Fruit fly (Drosophila melanogaster) whole organism, embryonic: ENCODE data around the gene CG11596.

Source experiments
- Atf3 ChIP-seq: fragments of 200-800 bp; sonication (Bioruptor generic); optimal IDR thresholded peaks from 3 replicates; lab custom pipeline; 2016; ENCODE audit warnings: missing biosample characterization, missing genetic modification characterization
- Bteb2 ChIP-seq: fragments of 200-800 bp; sonication (Bioruptor generic); optimal IDR thresholded peaks from 2 replicates; lab custom pipeline; 2016; ENCODE audit warnings: missing biosample characterization, missing genetic modification characterization
- CG10274 ChIP-seq: fragments of 200-800 bp; sonication (Bioruptor generic); optimal IDR thresholded peaks from 3 replicates; lab custom pipeline; 2017; ENCODE audit warnings: missing biosample characterization, mild to moderate bottlenecking, missing genetic modification characterization
- CG10462 ChIP-seq: fragments of 200-800 bp; sonication (Bioruptor generic); optimal IDR thresholded peaks from 2 replicates; lab custom pipeline; 2016; ENCODE audit warnings: missing biosample characterization, missing genetic modification characterization
- CG13775 ChIP-seq: fragments of 200-800 bp; sonication (Bioruptor generic); optimal IDR thresholded peaks from 3 replicates; lab custom pipeline; 2017; ENCODE audit warnings: missing biosample characterization, mild to moderate bottlenecking, missing genetic modification characterization
- CG15073 ChIP-seq: fragments of 200-800 bp; sonication (Bioruptor generic); optimal IDR thresholded peaks from 2 replicates; lab custom pipeline; 2016; ENCODE audit warnings: missing biosample characterization, missing genetic modification characterization
- CG15601 ChIP-seq: fragments of 200-800 bp; sonication (Bioruptor generic); optimal IDR thresholded peaks from 3 replicates; lab custom pipeline; 2019; ENCODE audit warnings: missing biosample characterization, mild to moderate bottlenecking, missing genetic modification characterization, moderate library complexity
- CG16779 ChIP-seq: fragments of 200-800 bp; sonication (Bioruptor generic); IDR thresholded peaks from 2 replicates; pipeline ENCODE4 v1.3.6; 2022; ENCODE audit warnings: missing biosample characterization, missing genetic modification characterization
- CG16863 ChIP-seq: fragments of 200-800 bp; sonication (Bioruptor generic); optimal IDR thresholded peaks from 3 replicates; lab custom pipeline; 2016; ENCODE audit warnings: missing biosample characterization, missing genetic modification characterization
- CG3281 ChIP-seq: fragments of 200-800 bp; sonication (Bioruptor generic); optimal IDR thresholded peaks from 3 replicates; lab custom pipeline; 2017; ENCODE audit warnings: missing biosample characterization, mild to moderate bottlenecking, missing genetic modification characterization
- CG3726 ChIP-seq: fragments of 200-800 bp; sonication (Bioruptor generic); IDR thresholded peaks from 3 replicates; pipeline ENCODE4, ENCODE4 v1.3.6; 2022; ENCODE audit warnings: missing biosample characterization, missing genetic modification characterization
- CG4854 ChIP-seq: fragments of 200-800 bp; sonication (Bioruptor generic); optimal IDR thresholded peaks from 2 replicates; lab custom pipeline; 2016; ENCODE audit warnings: missing biosample characterization, missing genetic modification characterization, inconsistent platforms
- CG6683 ChIP-seq: fragments of 200-800 bp; sonication (Bioruptor generic); optimal IDR thresholded peaks from 2 replicates; lab custom pipeline; 2017; ENCODE audit warnings: missing biosample characterization, mild to moderate bottlenecking, missing genetic modification characterization, missing genetic modification reagents
- CG6689 ChIP-seq: fragments of 200-800 bp; sonication (Bioruptor generic); IDR thresholded peaks from 2 replicates; pipeline ENCODE4 v1.3.6; 2022; ENCODE audit warnings: missing biosample characterization, missing genetic modification characterization
- CG6765 ChIP-seq: fragments of 200-800 bp; sonication (Bioruptor generic); optimal IDR thresholded peaks from 3 replicates; lab custom pipeline; 2017; ENCODE audit warnings: missing biosample characterization, mild to moderate bottlenecking, missing genetic modification characterization
- CG7556 ChIP-seq: fragments of 200-800 bp; sonication (Bioruptor generic); optimal IDR thresholded peaks from 2 replicates; lab custom pipeline; 2017; ENCODE audit warnings: missing biosample characterization, mild to moderate bottlenecking, missing genetic modification characterization
- CG9437 ChIP-seq: fragments of 200-800 bp; sonication (Bioruptor generic); optimal IDR thresholded peaks from 2 replicates; lab custom pipeline; 2018; ENCODE audit warnings: missing biosample characterization, mild to moderate bottlenecking, missing genetic modification characterization
- CG9932 ChIP-seq: fragments of 200-800 bp; sonication (Bioruptor generic); IDR thresholded peaks from 2 replicates; pipeline ENCODE4 v1.3.6; 2022; ENCODE audit warnings: missing biosample characterization, missing genetic modification characterization
- Dbx ChIP-seq: fragments of 200-800 bp; sonication (Bioruptor generic); IDR thresholded peaks from 3 replicates; pipeline ENCODE4 v1.3.6; 2022; ENCODE audit warnings: missing biosample characterization, missing genetic modification characterization
- Deaf1 ChIP-seq: fragments of 200-800 bp; optimal IDR thresholded peaks from 3 replicates; lab custom pipeline; 2019; ENCODE audit warnings: missing biosample characterization, mild to moderate bottlenecking, missing genetic modification characterization, moderate library complexity
- Hmr ChIP-seq: fragments of 200-800 bp; sonication (Bioruptor generic); optimal IDR thresholded peaks from 3 replicates; lab custom pipeline; 2017; ENCODE audit warnings: mild to moderate bottlenecking, missing biosample characterization, missing genetic modification reagents, missing genetic modification characterization
- Hr3 ChIP-seq: fragments of 200-800 bp; sonication (Bioruptor generic); optimal IDR thresholded peaks from 3 replicates; lab custom pipeline; 2016; ENCODE audit warnings: missing biosample characterization, missing genetic modification characterization
- Hr51 ChIP-seq, 2 experiments: fragments of 200-800 bp; sonication (Bioruptor generic); optimal IDR thresholded peaks; 2 replicates in 1 of 2; 3 replicates in 1 of 2; lab custom pipeline; 2016 to 2018; ENCODE audit warnings: missing biosample characterization in 2 of 2, missing genetic modification characterization in 2 of 2, mild to moderate bottlenecking in 1 of 2, moderate library complexity in 1 of 2
- Jarid2 ChIP-seq: fragments of 200-800 bp; sonication (Bioruptor generic); optimal IDR thresholded peaks from 3 replicates; lab custom pipeline; 2017; ENCODE audit warnings: mild to moderate bottlenecking, missing biosample characterization, missing genetic modification reagents, missing genetic modification characterization
- MESR4 ChIP-seq: fragments of 200-800 bp; sonication (Bioruptor generic); optimal IDR thresholded peaks from 2 replicates; lab custom pipeline; 2018; ENCODE audit warnings: missing biosample characterization, mild to moderate bottlenecking, missing genetic modification characterization, moderate library complexity
- Mrtf ChIP-seq: fragments of 200-800 bp; sonication (Bioruptor generic); IDR thresholded peaks from 3 replicates; pipeline ENCODE4 v1.3.6; 2022; ENCODE audit warnings: missing biosample characterization, missing genetic modification characterization
- NK7.1 ChIP-seq: fragments of 200-800 bp; sonication (Bioruptor generic); optimal IDR thresholded peaks from 3 replicates; lab custom pipeline; 2016; ENCODE audit warnings: missing biosample characterization, missing genetic modification characterization
- Nf-YB ChIP-seq: fragments of 200-800 bp; sonication (Bioruptor generic); optimal IDR thresholded peaks from 3 replicates; lab custom pipeline; 2019; ENCODE audit warnings: missing biosample characterization, mild to moderate bottlenecking, missing genetic modification characterization, moderate library complexity
- NfI ChIP-seq: fragments of 200-800 bp; sonication (Bioruptor generic); optimal IDR thresholded peaks from 3 replicates; lab custom pipeline; 2018; ENCODE audit warnings: missing biosample characterization, mild to moderate bottlenecking, missing genetic modification characterization, moderate library complexity
- Poxn ChIP-seq: fragments of 200-800 bp; sonication (Bioruptor generic); IDR thresholded peaks from 2 replicates; pipeline ENCODE4 v1.3.6; 2022; ENCODE audit warnings: missing biosample characterization, missing genetic modification characterization
- Scr ChIP-seq: fragments of 200-800 bp; sonication (Bioruptor generic); IDR thresholded peaks from 2 replicates; pipeline ENCODE4 v1.3.6; 2022; ENCODE audit warnings: missing biosample characterization, missing genetic modification characterization; ENCODE audit not compliant: partially characterized antibody
- Spps ChIP-seq: fragments of 200-800 bp; sonication (Bioruptor generic); optimal IDR thresholded peaks from 2 replicates; lab custom pipeline; 2018; ENCODE audit warnings: missing biosample characterization, mild to moderate bottlenecking, missing genetic modification characterization
- Vsx1 ChIP-seq: fragments of 200-800 bp; sonication (Bioruptor generic); optimal IDR thresholded peaks from 2 replicates; lab custom pipeline; 2017; ENCODE audit warnings: missing biosample characterization, mild to moderate bottlenecking, missing genetic modification characterization, missing genetic modification reagents
- YL-1 ChIP-seq: fragments of 200-800 bp; sonication (Bioruptor generic); optimal IDR thresholded peaks from 3 replicates; lab custom pipeline; 2017; ENCODE audit warnings: missing biosample characterization, mild to moderate bottlenecking, missing genetic modification characterization
- dmrt11E ChIP-seq: fragments of 200-800 bp; sonication (Bioruptor generic); optimal IDR thresholded peaks from 3 replicates; lab custom pipeline; 2018; ENCODE audit warnings: missing biosample characterization, mild to moderate bottlenecking, missing genetic modification characterization, moderate library complexity
- emc ChIP-seq: fragments of 200-800 bp; sonication (Bioruptor generic); optimal IDR thresholded peaks from 2 replicates; lab custom pipeline; 2016; ENCODE audit warnings: missing biosample characterization, missing genetic modification characterization
- exex ChIP-seq: fragments of 200-800 bp; sonication (Bioruptor generic); optimal IDR thresholded peaks from 4 replicates; lab custom pipeline; 2018; ENCODE audit warnings: missing biosample characterization, mild to moderate bottlenecking, missing genetic modification characterization, moderate library complexity
- grau ChIP-seq: fragments of 200-800 bp; optimal IDR thresholded peaks from 3 replicates; lab custom pipeline; 2019; ENCODE audit warnings: missing biosample characterization, mild to moderate bottlenecking, missing genetic modification characterization, moderate library complexity
- jigr1 ChIP-seq: fragments of 200-800 bp; sonication (Bioruptor generic); IDR thresholded peaks from 3 replicates; pipeline ENCODE4 v1.3.6; 2022; ENCODE audit warnings: missing biosample characterization, missing genetic modification characterization
- run ChIP-seq: fragments of 200-800 bp; sonication (Bioruptor generic); optimal IDR thresholded peaks from 3 replicates; lab custom pipeline; 2018; ENCODE audit warnings: missing biosample characterization, mild to moderate bottlenecking, missing genetic modification characterization
- sc ChIP-seq, 3 experiments: fragments of >200 bp in 2 of 3; fragments of 200-800 bp in 1 of 3; sonication (Bioruptor generic) in 1 of 3; optimal IDR thresholded peaks; 2 replicates in 2 of 3; 3 replicates in 1 of 3; lab custom pipeline; 2017; ENCODE audit warnings: mild to moderate bottlenecking in 1 of 3, missing biosample characterization in 1 of 3, missing genetic modification characterization in 1 of 3, missing genetic modification reagents in 1 of 3
- schlank ChIP-seq: fragments of 200-800 bp; sonication (Bioruptor generic); optimal IDR thresholded peaks from 2 replicates; lab custom pipeline; 2018; ENCODE audit warnings: missing biosample characterization, mild to moderate bottlenecking, missing genetic modification characterization
- slbo ChIP-seq: fragments of 200-800 bp; sonication (Bioruptor generic); IDR thresholded peaks from 2 replicates; pipeline ENCODE4 v1.3.6; 2022; ENCODE audit warnings: missing biosample characterization, missing genetic modification characterization
- so ChIP-seq: fragments of 200-800 bp; sonication (Bioruptor generic); IDR thresholded peaks from 3 replicates; pipeline ENCODE4 v1.3.6; 2022; ENCODE audit warnings: missing biosample characterization, missing genetic modification characterization
- tgo ChIP-seq: fragments of 200-800 bp; sonication (Bioruptor generic); IDR thresholded peaks from 3 replicates; pipeline ENCODE4 v1.3.6; 2022; ENCODE audit warnings: missing biosample characterization, missing genetic modification characterization
- tup ChIP-seq: fragments of 200-800 bp; sonication (Bioruptor generic); optimal IDR thresholded peaks from 2 replicates; lab custom pipeline; 2016; ENCODE audit warnings: missing biosample characterization, mild to moderate bottlenecking, missing genetic modification characterization, moderate library complexity
- usp ChIP-seq: fragments of >200 bp; optimal IDR thresholded peaks from 2 replicates; lab custom pipeline; 2017; ENCODE audit warnings: missing biosample characterization, missing genetic modification characterization

Gene CG11596

DNA sequence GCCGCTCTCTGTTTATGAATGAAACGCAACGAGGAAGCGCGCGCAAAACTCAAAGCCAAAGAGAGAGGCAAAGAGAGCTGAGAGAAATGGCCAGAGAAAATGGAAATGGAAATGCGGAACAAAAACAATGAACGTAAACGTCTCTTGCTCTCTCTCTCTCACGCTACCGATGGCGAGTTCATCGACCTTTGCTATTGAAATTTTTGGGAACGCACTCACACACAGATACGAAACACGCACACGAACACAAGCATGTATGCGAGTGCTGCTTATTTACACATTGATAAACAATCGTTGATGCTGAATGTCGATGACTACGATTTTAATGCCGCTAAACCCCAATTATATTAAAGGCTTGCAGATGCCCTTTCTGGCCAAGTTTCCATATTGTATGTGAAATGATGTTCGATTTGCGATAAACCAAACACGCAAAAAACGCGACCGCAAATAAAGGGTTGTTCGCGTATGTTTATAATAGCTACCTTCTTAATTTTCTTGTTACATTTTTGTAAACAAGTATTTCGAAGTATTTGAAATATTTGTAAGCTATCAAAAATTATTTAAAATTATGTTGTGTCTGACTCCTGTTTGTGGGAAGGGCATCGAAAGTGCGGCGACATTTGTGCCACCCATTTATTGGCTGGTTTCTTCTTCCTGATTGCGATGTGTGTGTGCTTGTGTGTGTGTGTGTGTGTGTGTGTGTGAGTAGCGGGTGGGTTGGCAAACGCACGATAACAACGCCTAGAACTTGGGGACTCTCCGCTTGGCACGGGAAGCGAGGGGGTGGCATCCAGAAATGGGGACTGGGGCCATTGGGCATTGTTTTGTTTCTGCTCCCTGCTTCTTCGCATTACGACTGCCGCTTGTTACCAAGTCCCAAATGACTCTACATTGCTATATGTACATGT lies 16.1 kb downstream of the CG11596 start (continued):
- TF ChIP-seq CG15601 (tag; lab: Kevin White, UChicago) = peak; percentile 84
- peak; percentile 63 for TF ChIP-seq CG10274
- peak; percentile 30; the same call in 1 of the 2 replicates for TF ChIP-seq CG9932 (GFP tag; lab: Robert Waterston, UW)
- peak; percentile 24 for TF ChIP-seq CG6765 (GFP tag; lab: Kevin White, UChicago)
- peak; percentile 64 for TF ChIP-seq slbo (GFP tag; lab: Robert Waterston, UW)
- no peak for TF ChIP-seq tgo (GFP tag; lab: Robert Waterston, UW)
- TF ChIP-seq usp (GFP tag; lab: Kevin White, UChicago) = peak; percentile 19
- no peak for TF ChIP-seq MESR4 (GFP tag; lab: Kevin White, UChicago)
- TF ChIP-seq Nf-YB = peak; percentile 71
- no peak for TF ChIP-seq Poxn (GFP tag; lab: Robert Waterston, UW)
- TF ChIP-seq CG3726 (GFP tag; lab: Robert Waterston, UW) = no peak
- TF ChIP-seq Vsx1 (GFP tag; lab: Kevin White, UChicago) = peak; percentile 75
- TF ChIP-seq CG16779 (GFP tag; lab: Robert Waterston, UW) = no peak
- peak; percentile 82 for TF ChIP-seq grau (tag; lab: Kevin White, UChicago)
- peak; percentile 77 for TF ChIP-seq dmrt11E (tag; lab: Kevin White, UChicago)
- peak; percentile 33 for TF ChIP-seq Jarid2 (GFP tag; lab: Kevin White, UChicago)
- TF ChIP-seq Atf3 (GFP tag; lab: Kevin White, UChicago) = peak; percentile 38
- peak; percentile 53 for TF ChIP-seq NK7.1 (GFP tag; lab: Kevin White, UChicago)
- TF ChIP-seq Spps = peak; percentile 63
- no peak for TF ChIP-seq jigr1 (GFP tag; lab: Robert Waterston, UW)
- 0 out of 3 replicates have a peak, but pooled peaks have one; percentile 39 for TF ChIP-seq so (GFP tag; lab: Robert Waterston, UW)
- peak; percentile 39 for TF ChIP-seq CG6683 (GFP tag; lab: Kevin White, UChicago)
- peak; percentile 5 for TF ChIP-seq exex
- peak; percentile 69 for TF ChIP-seq run
- TF ChIP-seq schlank (tag; lab: Kevin White, UChicago) = peak; percentile 56
- peak; percentile 76 for TF ChIP-seq Hmr (GFP tag; lab: Kevin White, UChicago)
- TF ChIP-seq YL-1 = no peak
- TF ChIP-seq CG9437 = peak; percentile 67
- peak; percentile 77 for TF ChIP-seq CG16863 (GFP tag; lab: Kevin White, UChicago)
- TF ChIP-seq CG4854 (GFP tag; lab: Kevin White, UChicago) = peak; percentile 52
- TF ChIP-seq CG15073 (GFP tag; lab: Kevin White, UChicago) = no peak
- TF ChIP-seq emc (GFP tag; lab: Kevin White, UChicago) = peak; percentile 36
- peak; percentile 76 for TF ChIP-seq NfI (GFP tag; lab: Kevin White, UChicago)
- no peak; the same call in 2 of the 3 replicates for TF ChIP-seq Mrtf (GFP tag; lab: Robert Waterston, UW)
- peak; percentile 6 to 71 for TF ChIP-seq Hr51 (GFP tag; optimal IDR thresholded peaks at IDR 0.05; lab: Kevin White, UChicago)
- TF ChIP-seq CG6689 (GFP tag; lab: Robert Waterston, UW) = peak; percentile 46
- TF ChIP-seq tup (GFP tag; lab: Kevin White, UChicago) = no peak
- TF ChIP-seq Hr3 = peak; percentile 48
- TF ChIP-seq Scr (GFP tag; lab: Robert Waterston, UW) = no peak
- peak; percentile 44 for TF ChIP-seq Deaf1
- TF ChIP-seq Dbx = 0 out of 3 replicates have a peak, but pooled peaks have one; percentile 30
- TF ChIP-seq sc (optimal IDR thresholded peaks at IDR 0.05; lab: Kevin White, UChicago) = no peak
- peak; percentile 77 for TF ChIP-seq sc (GFP tag; optimal IDR thresholded peaks at IDR 0.05; lab: Kevin White, UChicago)
- TF ChIP-seq CG13775 (GFP tag; lab: Kevin White, UChicago) = peak; percentile 50
- TF ChIP-seq Bteb2 = peak; percentile 52
- TF ChIP-seq CG10462 (GFP tag; lab: Kevin White, UChicago) = peak; percentile 6
- peak; percentile 89 for TF ChIP-seq CG7556 (GFP tag; lab: Kevin White, UChicago)
- TF ChIP-seq CG3281 (GFP tag; lab: Kevin White, UChicago) = peak; percentile 73
